Worm (Caenorhabditis elegans) whole organism, mixed stage, embryonic: ENCODE data around the gene T07D1.3.

ENCODE experiments used
- ces-1 ChIP-seq: fragments of 150-350 bp; optimal IDR thresholded peaks from 2 replicates; lab custom pipeline; 2014; ENCODE audit warnings: missing biosample characterization, missing genetic modification reagents, missing genetic modification characterization
- flh-1 ChIP-seq: fragments of 200-800 bp; sonication (Bioruptor generic); optimal IDR thresholded peaks from 2 replicates; lab custom pipeline; 2018; ENCODE audit warnings: mild to moderate bottlenecking, missing genetic modification characterization, moderate library complexity, missing compliant biosample characterization
- lsy-2 ChIP-seq: fragments of 150-350 bp; optimal IDR thresholded peaks from 2 replicates; lab custom pipeline; 2014; ENCODE audit warnings: missing biosample characterization, missing genetic modification characterization
- nhr-12 ChIP-seq: fragments of 150-350 bp; optimal IDR thresholded peaks from 2 replicates; lab custom pipeline; 2014; ENCODE audit warnings: missing biosample characterization, missing genetic modification characterization
- unc-62 ChIP-seq: fragments of 150-350 bp; optimal IDR thresholded peaks from 2 replicates; lab custom pipeline; 2014; ENCODE audit warnings: missing biosample characterization, missing genetic modification reagents, missing genetic modification characterization
- zip-8 ChIP-seq: fragments of 150-350 bp; optimal IDR thresholded peaks from 2 replicates; lab custom pipeline; 2014; ENCODE audit warnings: missing biosample characterization, missing genetic modification characterization

- TF ChIP-seq lsy-2 (tag; lab: Kevin White, UChicago) (no peak), ces-1 (GFP tag; lab: Kevin White, UChicago) (no peak), unc-62 (GFP tag; lab: Kevin White, UChicago) (no peak), zip-8 (tag; lab: Kevin White, UChicago) (no peak), nhr-12 (tag; lab: Kevin White, UChicago) (no peak), flh-1 (no peak)
Observed at ce11 chrX:2435353-2435752, 7.9 kb downstream of the T07D1.3 start.
